Worm (Caenorhabditis elegans) whole organism, young adult: ENCODE data around the gene ugt-37.

Experiments
- C06A6.2 ChIP-seq: fragments of 200-800 bp; sonication (Bioruptor generic); conservative IDR thresholded peaks from 2 replicates; pipeline ENCODE4 v1.3.6; 2022; ENCODE audit warnings: missing genetic modification characterization, missing compliant biosample characterization
- D2030.7 ChIP-seq: fragments of 200-800 bp; sonication (Bioruptor generic); IDR thresholded peaks from 2 replicates; pipeline ENCODE4 v1.3.6; 2022; ENCODE audit warnings: missing genetic modification reagents, missing genetic modification characterization, missing compliant biosample characterization
- F10E7.11 ChIP-seq: sonication (generic microtip); optimal IDR thresholded peaks from 2 replicates; lab custom pipeline; 2017; ENCODE audit warnings: mild to moderate bottlenecking, missing genetic modification characterization, moderate library complexity, missing compliant biosample characterization
- F22D6.2 ChIP-seq: sonication (generic microtip); optimal IDR thresholded peaks from 2 replicates; lab custom pipeline; 2016; ENCODE audit warnings: mild to moderate bottlenecking, missing genetic modification characterization, missing compliant biosample characterization
- F49E8.2 ChIP-seq: sonication (generic microtip); optimal IDR thresholded peaks from 3 replicates; lab custom pipeline; 2017; ENCODE audit warnings: missing genetic modification characterization, mild to moderate bottlenecking, missing compliant biosample characterization, antibody characterized with exemption, moderate library complexity; ENCODE audit not compliant: insufficient read depth
- F52B5.7 ChIP-seq: sonication (generic microtip); optimal IDR thresholded peaks from 2 replicates; lab custom pipeline; 2016; ENCODE audit warnings: mild to moderate bottlenecking, missing genetic modification characterization, missing compliant biosample characterization
- F57C9.4 ChIP-seq: sonication (generic microtip); optimal IDR thresholded peaks from 2 replicates; lab custom pipeline; 2017; ENCODE audit warnings: mild to moderate bottlenecking, missing genetic modification characterization, missing compliant biosample characterization
- K11D2.4 ChIP-seq: fragments of 200-800 bp; sonication (Bioruptor generic); IDR thresholded peaks from 2 replicates; pipeline ENCODE4 v1.3.6; 2022; ENCODE audit warnings: missing genetic modification reagents, missing genetic modification characterization, missing compliant biosample characterization
- Y67H2A.10 ChIP-seq: fragments of 200-800 bp; sonication (Bioruptor generic); conservative IDR thresholded peaks from 2 replicates; pipeline ENCODE4 v1.3.6; 2022; ENCODE audit warnings: missing genetic modification reagents, missing genetic modification characterization, missing compliant biosample characterization
- Y95B8A.8 ChIP-seq: fragments of 200-800 bp; sonication (Bioruptor generic); IDR thresholded peaks from 2 replicates; pipeline ENCODE4 v1.3.6; 2022; ENCODE audit warnings: missing genetic modification reagents, missing genetic modification characterization, missing compliant biosample characterization
- ZK185.1 ChIP-seq: sonication (generic microtip); optimal IDR thresholded peaks from 2 replicates; lab custom pipeline; 2016; ENCODE audit warnings: mild to moderate bottlenecking, missing genetic modification characterization, missing compliant biosample characterization; ENCODE audit not compliant: poor library complexity, severe bottlenecking
- ama-1 ChIP-seq, 3 experiments: fragments of 150-350 bp in 1 of 3; sonication (generic microtip) in 2 of 3; optimal IDR thresholded peaks; 2 replicates each; lab custom pipeline; 2014 to 2018; ENCODE audit warnings: missing biosample characterization in 2 of 3, missing genetic modification characterization in 2 of 3, missing genetic modification reagents in 2 of 3
- atf-7 ChIP-seq: sonication (generic microtip); optimal IDR thresholded peaks from 2 replicates; lab custom pipeline; 2017; ENCODE audit warnings: mild to moderate bottlenecking, missing genetic modification characterization, missing compliant biosample characterization
- attf-5 ChIP-seq: fragments of 200-800 bp; sonication (Bioruptor generic); optimal IDR thresholded peaks from 2 replicates; lab custom pipeline; 2018; ENCODE audit warnings: mild to moderate bottlenecking, missing genetic modification characterization, missing compliant biosample characterization
- attf-6 ChIP-seq: fragments of 200-800 bp; sonication (Bioruptor generic); IDR thresholded peaks from 2 replicates; pipeline ENCODE4 v1.3.6; 2022; ENCODE audit warnings: missing genetic modification reagents, missing genetic modification characterization, missing compliant biosample characterization
- cebp-2 ChIP-seq: fragments of 200-800 bp; sonication (Bioruptor generic); IDR thresholded peaks from 2 replicates; pipeline ENCODE4 v1.3.6; 2022; ENCODE audit warnings: missing genetic modification characterization, missing compliant biosample characterization
- ceh-27 ChIP-seq: fragments of 200-800 bp; sonication (Bioruptor generic); optimal IDR thresholded peaks from 2 replicates; lab custom pipeline; 2018; ENCODE audit warnings: mild to moderate bottlenecking, missing genetic modification characterization, moderate library complexity, missing compliant biosample characterization
- die-1 ChIP-seq: sonication (generic microtip); optimal IDR thresholded peaks from 2 replicates; lab custom pipeline; 2016; ENCODE audit warnings: missing genotype, mild to moderate bottlenecking, missing genetic modification characterization, missing compliant biosample characterization
- efl-1 ChIP-seq: fragments of 150-350 bp; optimal IDR thresholded peaks from 2 replicates; lab custom pipeline; 2014; ENCODE audit warnings: missing biosample characterization, missing genetic modification reagents, missing genetic modification characterization
- egl-18 ChIP-seq: fragments of 200-800 bp; sonication (Bioruptor generic); IDR thresholded peaks from 2 replicates; pipeline ENCODE4 v1.3.6; 2022; ENCODE audit warnings: missing genetic modification reagents, missing genetic modification characterization, missing compliant biosample characterization
- ekl-4 ChIP-seq: fragments of 200-800 bp; sonication (Bioruptor generic); IDR thresholded peaks from 2 replicates; pipeline ENCODE4 v1.3.6; 2022; ENCODE audit warnings: missing genetic modification reagents, missing genetic modification characterization, missing compliant biosample characterization
- fkh-3 ChIP-seq: sonication (generic microtip); optimal IDR thresholded peaks from 2 replicates; lab custom pipeline; 2016; ENCODE audit warnings: mild to moderate bottlenecking, missing genetic modification characterization, missing compliant biosample characterization
- hlh-26 ChIP-seq: fragments of 200-800 bp; sonication (Bioruptor generic); conservative IDR thresholded peaks from 2 replicates; pipeline ENCODE4 v1.3.6; 2022; ENCODE audit warnings: missing genetic modification reagents, missing genetic modification characterization, missing compliant biosample characterization
- hmg-1.2 ChIP-seq: fragments of 200-800 bp; sonication (Bioruptor generic); IDR thresholded peaks from 2 replicates; pipeline ENCODE4 v1.3.6; 2022; ENCODE audit warnings: missing genetic modification reagents, missing genetic modification characterization, missing compliant biosample characterization
- lin-26 ChIP-seq: fragments of 200-800 bp; sonication (Bioruptor generic); IDR thresholded peaks from 2 replicates; pipeline ENCODE4 v1.3.6; 2022; ENCODE audit warnings: missing genetic modification reagents, missing genetic modification characterization, missing compliant biosample characterization
- lin-40 ChIP-seq: sonication (generic microtip); optimal IDR thresholded peaks from 2 replicates; lab custom pipeline; 2016; ENCODE audit warnings: missing genetic modification characterization, mild to moderate bottlenecking, missing compliant biosample characterization, missing genotype, missing genetic modification reagents
- madf-3 ChIP-seq: fragments of 200-800 bp; sonication (Bioruptor generic); IDR thresholded peaks from 2 replicates; pipeline ENCODE4 v1.3.6; 2022; ENCODE audit warnings: missing genetic modification reagents, missing genetic modification characterization, missing compliant biosample characterization
- madf-8 ChIP-seq: fragments of 200-800 bp; sonication (Bioruptor generic); conservative IDR thresholded peaks from 2 replicates; pipeline ENCODE4 v1.3.6; 2022; ENCODE audit warnings: missing genetic modification reagents, missing genetic modification characterization, missing compliant biosample characterization
- mel-28 ChIP-seq: sonication (generic microtip); optimal IDR thresholded peaks from 2 replicates; lab custom pipeline; 2016; ENCODE audit warnings: borderline replicate concordance, mild to moderate bottlenecking, missing genetic modification characterization, missing compliant biosample characterization
- nfyb-1 ChIP-seq: fragments of 200-800 bp; sonication (Bioruptor generic); IDR thresholded peaks from 2 replicates; pipeline ENCODE4 v1.3.6; 2022; ENCODE audit warnings: missing genetic modification reagents, missing genetic modification characterization, missing compliant biosample characterization
- nhr-179 ChIP-seq: sonication (generic microtip); optimal IDR thresholded peaks from 2 replicates; lab custom pipeline; 2016; ENCODE audit warnings: mild to moderate bottlenecking, missing genetic modification characterization, missing compliant biosample characterization
- nhr-27 ChIP-seq: fragments of 200-800 bp; sonication (Bioruptor generic); optimal IDR thresholded peaks from 2 replicates; lab custom pipeline; 2018; ENCODE audit warnings: mild to moderate bottlenecking, missing genetic modification characterization, moderate library complexity, missing compliant biosample characterization
- nhr-90 ChIP-seq: sonication (generic microtip); optimal IDR thresholded peaks from 2 replicates; lab custom pipeline; 2016; ENCODE audit warnings: missing genotype, mild to moderate bottlenecking, missing genetic modification characterization, missing compliant biosample characterization
- rcor-1 ChIP-seq: fragments of 200-800 bp; sonication (Bioruptor generic); IDR thresholded peaks from 2 replicates; pipeline ENCODE4 v1.3.6; 2022; ENCODE audit warnings: missing genetic modification reagents, missing genetic modification characterization, missing compliant biosample characterization
- repo-1 ChIP-seq: sonication (generic microtip); optimal IDR thresholded peaks from 2 replicates; lab custom pipeline; 2017; ENCODE audit warnings: mild to moderate bottlenecking, missing genetic modification characterization, missing compliant biosample characterization
- rpc-1 ChIP-seq, 2 experiments: fragments of 150-350 bp in 1 of 2; sonication (generic microtip) in 1 of 2; optimal IDR thresholded peaks; 2 replicates each; lab custom pipeline; 2014 to 2018; ENCODE audit warnings: missing biosample characterization in 1 of 2, missing genetic modification characterization in 1 of 2, missing genetic modification reagents in 1 of 2, missing genotype in 1 of 2
- sdz-38 ChIP-seq: sonication (generic microtip); optimal IDR thresholded peaks from 2 replicates; lab custom pipeline; 2016; ENCODE audit warnings: missing genotype, missing genetic modification characterization, missing compliant biosample characterization
- sea-2 ChIP-seq: fragments of 200-800 bp; sonication (Bioruptor generic); IDR thresholded peaks from 2 replicates; pipeline ENCODE4 v1.3.6; 2022; ENCODE audit warnings: missing genetic modification characterization, missing compliant biosample characterization
- snpc-1.1 ChIP-seq: sonication (generic microtip); optimal IDR thresholded peaks from 2 replicates; lab custom pipeline; 2017; ENCODE audit warnings: missing genetic modification characterization, mild to moderate bottlenecking, missing compliant biosample characterization, antibody characterized with exemption, moderate library complexity, missing genotype, missing genetic modification reagents; ENCODE audit not compliant: insufficient read depth
- snpc-1.3 ChIP-seq: sonication (generic microtip); optimal IDR thresholded peaks from 2 replicates; lab custom pipeline; 2017; ENCODE audit warnings: missing genetic modification characterization, mild to moderate bottlenecking, missing compliant biosample characterization, antibody characterized with exemption, moderate library complexity, missing genotype, missing genetic modification reagents; ENCODE audit not compliant: insufficient read depth
- somi-1 ChIP-seq: fragments of 200-800 bp; sonication (Bioruptor generic); optimal IDR thresholded peaks from 2 replicates; lab custom pipeline; 2018; ENCODE audit warnings: mild to moderate bottlenecking, missing genetic modification characterization, missing compliant biosample characterization
- tbx-9 ChIP-seq: sonication (generic microtip); optimal IDR thresholded peaks from 2 replicates; lab custom pipeline; 2016; ENCODE audit warnings: borderline replicate concordance, missing genetic modification characterization, inconsistent platforms, missing compliant biosample characterization
- tlf-1 ChIP-seq: fragments of 200-800 bp; sonication (Bioruptor generic); optimal IDR thresholded peaks from 2 replicates; lab custom pipeline; 2018; ENCODE audit warnings: mild to moderate bottlenecking, missing genetic modification characterization, missing compliant biosample characterization
- unc-130 ChIP-seq: sonication (generic microtip); optimal IDR thresholded peaks from 2 replicates; lab custom pipeline; 2016; ENCODE audit warnings: missing genetic modification reagents, missing genetic modification characterization, missing compliant biosample characterization
- ztf-22 ChIP-seq: fragments of 200-800 bp; sonication (Bioruptor generic); optimal IDR thresholded peaks from 2 replicates; lab custom pipeline; 2018; ENCODE audit warnings: mild to moderate bottlenecking, missing genetic modification characterization, moderate library complexity, missing compliant biosample characterization
- ztf-3 ChIP-seq: fragments of 200-800 bp; sonication (Bioruptor generic); optimal IDR thresholded peaks from 2 replicates; lab custom pipeline; 2018; ENCODE audit warnings: mild to moderate bottlenecking, missing genetic modification characterization, missing compliant biosample characterization
- ztf-6 ChIP-seq: fragments of 200-800 bp; sonication (Bioruptor generic); IDR thresholded peaks from 2 replicates; pipeline ENCODE4 v1.3.6; 2022; ENCODE audit warnings: missing genetic modification reagents, missing genetic modification characterization, missing compliant biosample characterization

The ugt-37 gene

ce11 chrV:7093720-7094401, 51.3 kb downstream of the ugt-37 start, which contains the start of gene nhr-135 (continued):
- TF ChIP-seq die-1 (tag; lab: Kevin White, UChicago) (no peak), attf-6 (no peak), nfyb-1 (GFP tag; lab: Robert Waterston, UW) (peak; percentile 72; the same call in 1 of the 2 replicates), somi-1 (GFP tag; lab: Kevin White, UChicago) (peak; percentile 37), nhr-179 (no peak), Y67H2A.10 (GFP tag; lab: Robert Waterston, UW) (no peak), K11D2.4 (no peak), hmg-1.2 (GFP tag; lab: Robert Waterston, UW) (no peak; the same call in 1 of the 2 replicates), rcor-1 (GFP tag; lab: Robert Waterston, UW) (no peak), lin-26 (GFP tag; lab: Robert Waterston, UW) (0 out of 2 replicates have a peak, but pooled peaks have one; percentile 50), repo-1 (tag; lab: Kevin White, UChicago) (no peak), mel-28 (no peak), ceh-27 (GFP tag; lab: Kevin White, UChicago) (no peak), C06A6.2 (GFP tag; lab: Robert Waterston, UW) (no peak; the same call in 1 of the 2 replicates), F49E8.2 (tag; lab: Kevin White, UChicago) (no peak), ekl-4 (GFP tag; lab: Robert Waterston, UW) (no peak), sea-2 (GFP tag; lab: Robert Waterston, UW) (no peak), F57C9.4 (tag; lab: Kevin White, UChicago) (no peak), unc-130 (GFP tag; lab: Kevin White, UChicago) (no peak), snpc-1.1 (tag; lab: Kevin White, UChicago) (no peak), nhr-90 (tag; lab: Kevin White, UChicago) (peak; percentile 17), fkh-3 (no peak), ama-1 (optimal IDR thresholded peaks at IDR 0.05; lab: Kevin White, UChicago) (peak; percentile 16), ama-1 (GFP tag; optimal IDR thresholded peaks at IDR 0.05; lab: Kevin White, UChicago) (no peak), atf-7 (tag; lab: Kevin White, UChicago) (peak; percentile 45), egl-18 (GFP tag; lab: Robert Waterston, UW) (no peak), attf-5 (GFP tag; lab: Kevin White, UChicago) (peak; percentile 66), ztf-6 (GFP tag; lab: Robert Waterston, UW) (no peak), nhr-27 (tag; lab: Kevin White, UChicago) (no peak), rpc-1 (optimal IDR thresholded peaks at IDR 0.05; lab: Kevin White, UChicago) (no peak), rpc-1 (tag; optimal IDR thresholded peaks at IDR 0.05; lab: Kevin White, UChicago) (no peak), F22D6.2 (tag; lab: Kevin White, UChicago) (peak; percentile 48), D2030.7 (no peak), F52B5.7 (tag; lab: Kevin White, UChicago) (no peak), snpc-1.3 (no peak), madf-8 (GFP tag; lab: Robert Waterston, UW) (no peak), madf-3 (GFP tag; lab: Robert Waterston, UW) (no peak), tbx-9 (tag; lab: Kevin White, UChicago) (no peak), sdz-38 (tag; lab: Kevin White, UChicago) (no peak), lin-40 (peak; percentile 73), ztf-22 (GFP tag; lab: Kevin White, UChicago) (no peak), Y95B8A.8 (GFP tag; lab: Robert Waterston, UW) (no peak), ztf-3 (GFP tag; lab: Kevin White, UChicago) (no peak), efl-1 (no peak), ZK185.1 (peak; percentile 38), cebp-2 (no peak), F10E7.11 (tag; lab: Kevin White, UChicago) (no peak), hlh-26 (no peak), tlf-1 (GFP tag; lab: Kevin White, UChicago) (no peak)
